Fruit fly (Drosophila melanogaster) whole organism, embryonic: ENCODE measurements around the gene CG6839.

ENCODE experiments used
- Ada2b ChIP-seq: fragments of 200-800 bp; sonication (Bioruptor generic); IDR thresholded peaks from 2 replicates; pipeline ENCODE4 v1.3.6; 2022; ENCODE audit warnings: missing biosample characterization, missing genetic modification characterization
- Atf6 ChIP-seq: fragments of 200-800 bp; sonication (Bioruptor generic); IDR thresholded peaks from 2 replicates; pipeline ENCODE4 v1.3.6; 2022; ENCODE audit warnings: missing biosample characterization, missing genetic modification characterization
- Bdp1 ChIP-seq: fragments of 200-800 bp; sonication (Bioruptor generic); optimal IDR thresholded peaks from 3 replicates; lab custom pipeline; 2016; ENCODE audit warnings: missing biosample characterization, missing genetic modification characterization
- CG10147 ChIP-seq: fragments of 200-800 bp; sonication (Bioruptor generic); optimal IDR thresholded peaks from 2 replicates; lab custom pipeline; 2019; ENCODE audit warnings: missing biosample characterization, mild to moderate bottlenecking, missing genetic modification characterization, moderate library complexity
- CG1024 ChIP-seq: fragments of 200-800 bp; sonication (Bioruptor generic); IDR thresholded peaks from 2 replicates; pipeline ENCODE4 v1.3.6; 2022; ENCODE audit warnings: missing biosample characterization, missing genetic modification characterization
- CG10543 ChIP-seq: fragments of 200-800 bp; sonication (Bioruptor generic); optimal IDR thresholded peaks from 3 replicates; lab custom pipeline; 2017; ENCODE audit warnings: missing biosample characterization, mild to moderate bottlenecking, missing genetic modification characterization, moderate library complexity
- CG10654 ChIP-seq: fragments of 200-800 bp; sonication (Bioruptor generic); optimal IDR thresholded peaks from 2 replicates; lab custom pipeline; 2016; ENCODE audit warnings: missing biosample characterization, missing genetic modification characterization
- CG12744 ChIP-seq: fragments of 200-800 bp; sonication (Bioruptor generic); optimal IDR thresholded peaks from 2 replicates; lab custom pipeline; 2016; ENCODE audit warnings: missing biosample characterization, missing genetic modification characterization
- CG16815 ChIP-seq: fragments of 200-800 bp; sonication (Bioruptor generic); optimal IDR thresholded peaks from 3 replicates; lab custom pipeline; 2017; ENCODE audit warnings: missing biosample characterization, mild to moderate bottlenecking, missing genetic modification characterization
- CG2678 ChIP-seq: fragments of 200-800 bp; sonication (Bioruptor generic); optimal IDR thresholded peaks from 3 replicates; lab custom pipeline; 2019; ENCODE audit warnings: missing biosample characterization, mild to moderate bottlenecking, missing genetic modification characterization, moderate library complexity
- CG3281 ChIP-seq: fragments of 200-800 bp; sonication (Bioruptor generic); optimal IDR thresholded peaks from 3 replicates; lab custom pipeline; 2017; ENCODE audit warnings: missing biosample characterization, mild to moderate bottlenecking, missing genetic modification characterization
- CG4360 ChIP-seq: fragments of 200-800 bp; sonication (Bioruptor generic); IDR thresholded peaks from 2 replicates; pipeline ENCODE4 v1.3.6; 2022; ENCODE audit warnings: missing biosample characterization, missing genetic modification characterization
- CG4424 ChIP-seq: fragments of 200-800 bp; sonication (Bioruptor generic); optimal IDR thresholded peaks from 3 replicates; lab custom pipeline; 2016; ENCODE audit warnings: missing biosample characterization, missing genetic modification characterization
- CG4854 ChIP-seq: fragments of 200-800 bp; sonication (Bioruptor generic); optimal IDR thresholded peaks from 2 replicates; lab custom pipeline; 2016; ENCODE audit warnings: missing biosample characterization, missing genetic modification characterization, inconsistent platforms
- CG6272 ChIP-seq: fragments of 200-800 bp; sonication (Bioruptor generic); IDR thresholded peaks from 2 replicates; pipeline ENCODE4 v1.3.6; 2022; ENCODE audit warnings: missing biosample characterization, missing genetic modification characterization
- CG7372 ChIP-seq: fragments of 200-800 bp; sonication (Bioruptor generic); IDR thresholded peaks from 2 replicates; pipeline ENCODE4 v1.3.6; 2022; ENCODE audit warnings: missing biosample characterization, missing genetic modification characterization
- CG7963 ChIP-seq: fragments of 200-800 bp; sonication (Bioruptor generic); IDR thresholded peaks from 3 replicates; pipeline ENCODE4 v1.3.6; 2022; ENCODE audit warnings: missing biosample characterization, missing genetic modification characterization; ENCODE audit not compliant: partially characterized antibody
- CG8388 ChIP-seq: fragments of 200-800 bp; sonication (Bioruptor generic); optimal IDR thresholded peaks from 2 replicates; lab custom pipeline; 2019; ENCODE audit warnings: missing biosample characterization, mild to moderate bottlenecking, missing genetic modification characterization, moderate library complexity
- CHES-1-like ChIP-seq: fragments of 200-800 bp; sonication (Bioruptor generic); optimal IDR thresholded peaks from 2 replicates; lab custom pipeline; 2016; ENCODE audit warnings: missing biosample characterization, missing genetic modification characterization
- Camta ChIP-seq: fragments of 200-800 bp; sonication (Bioruptor generic); optimal IDR thresholded peaks from 2 replicates; lab custom pipeline; 2016; ENCODE audit warnings: missing biosample characterization, missing genetic modification characterization
- CkIIα-i1 ChIP-seq: fragments of 200-800 bp; sonication (Bioruptor generic); IDR thresholded peaks from 2 replicates; pipeline ENCODE4 v1.3.6; 2022; ENCODE audit warnings: missing biosample characterization, missing genetic modification characterization
- CrebB ChIP-seq: fragments of 200-800 bp; sonication (Bioruptor generic); optimal IDR thresholded peaks from 3 replicates; lab custom pipeline; 2018; ENCODE audit warnings: missing biosample characterization, mild to moderate bottlenecking, missing genetic modification characterization
- Fer2 ChIP-seq: fragments of 200-800 bp; sonication (Bioruptor generic); optimal IDR thresholded peaks from 2 replicates; lab custom pipeline; 2018; ENCODE audit warnings: missing biosample characterization, mild to moderate bottlenecking, missing genetic modification characterization, moderate library complexity
- H2.0 ChIP-seq: fragments of 200-800 bp; sonication (Bioruptor generic); IDR thresholded peaks from 2 replicates; pipeline ENCODE4 v1.3.6; 2022; ENCODE audit warnings: missing biosample characterization, missing genetic modification characterization
- Hr39 ChIP-seq: fragments of >200 bp; optimal IDR thresholded peaks from 2 replicates; lab custom pipeline; 2017
- Jarid2 ChIP-seq: fragments of 200-800 bp; sonication (Bioruptor generic); optimal IDR thresholded peaks from 3 replicates; lab custom pipeline; 2017; ENCODE audit warnings: mild to moderate bottlenecking, missing biosample characterization, missing genetic modification reagents, missing genetic modification characterization
- Opbp ChIP-seq: fragments of 200-800 bp; sonication (Bioruptor generic); IDR thresholded peaks from 3 replicates; pipeline ENCODE4 v1.3.6; 2022; ENCODE audit warnings: missing biosample characterization, missing genetic modification characterization; ENCODE audit not compliant: partially characterized antibody
- Ptx1 ChIP-seq: fragments of 200-800 bp; sonication (Bioruptor generic); IDR thresholded peaks from 2 replicates; pipeline ENCODE4 v1.3.6; 2022; ENCODE audit warnings: missing biosample characterization, missing genetic modification characterization
- Sin3A ChIP-seq: fragments of >200 bp; optimal IDR thresholded peaks from 2 replicates; lab custom pipeline; 2018
- Ssrp ChIP-seq: fragments of 200-800 bp; sonication (Bioruptor generic); optimal IDR thresholded peaks from 2 replicates; lab custom pipeline; 2018; ENCODE audit warnings: missing biosample characterization, mild to moderate bottlenecking, missing genetic modification characterization, moderate library complexity
- Tbp ChIP-seq: fragments of >200 bp; optimal IDR thresholded peaks from 2 replicates; lab custom pipeline; 2018; ENCODE audit warnings: missing biosample characterization, missing genetic modification characterization
- Xbp1 ChIP-seq: fragments of 200-800 bp; sonication (Bioruptor generic); optimal IDR thresholded peaks from 3 replicates; lab custom pipeline; 2016; ENCODE audit warnings: missing biosample characterization, mild to moderate bottlenecking, missing genetic modification characterization
- al ChIP-seq: fragments of 200-800 bp; sonication (Bioruptor generic); IDR thresholded peaks from 2 replicates; pipeline ENCODE4 v1.3.6; 2022; ENCODE audit warnings: missing biosample characterization, missing genetic modification characterization
- ap ChIP-seq: fragments of 200-800 bp; sonication (Bioruptor generic); IDR thresholded peaks from 2 replicates; pipeline ENCODE4 v1.3.6; 2022; ENCODE audit warnings: missing biosample characterization, missing genetic modification characterization
- bab2 ChIP-seq: fragments of 200-800 bp; sonication (Bioruptor generic); optimal IDR thresholded peaks from 2 replicates; lab custom pipeline; 2016; ENCODE audit warnings: missing biosample characterization, missing genetic modification characterization
- corto ChIP-seq: fragments of 200-800 bp; sonication (Bioruptor generic); optimal IDR thresholded peaks from 2 replicates; lab custom pipeline; 2016; ENCODE audit warnings: missing biosample characterization, mild to moderate bottlenecking, missing genetic modification characterization, moderate library complexity
- dati ChIP-seq: fragments of 200-800 bp; sonication (Bioruptor generic); IDR thresholded peaks from 2 replicates; pipeline ENCODE4 v1.3.6; 2022; ENCODE audit warnings: missing biosample characterization, missing genetic modification characterization
- dmrt11E ChIP-seq: fragments of 200-800 bp; sonication (Bioruptor generic); optimal IDR thresholded peaks from 3 replicates; lab custom pipeline; 2018; ENCODE audit warnings: missing biosample characterization, mild to moderate bottlenecking, missing genetic modification characterization, moderate library complexity
- fru ChIP-seq: fragments of >200 bp; optimal IDR thresholded peaks from 2 replicates; lab custom pipeline; 2017
- gem ChIP-seq: fragments of 200-800 bp; sonication (Bioruptor generic); optimal IDR thresholded peaks from 2 replicates; lab custom pipeline; 2019; ENCODE audit warnings: missing biosample characterization, mild to moderate bottlenecking, missing genetic modification characterization, moderate library complexity
- kay ChIP-seq: fragments of 200-800 bp; sonication (Bioruptor generic); optimal IDR thresholded peaks from 2 replicates; lab custom pipeline; 2016; ENCODE audit warnings: missing biosample characterization, missing genetic modification characterization
- klu ChIP-seq: fragments of 200-800 bp; sonication (Bioruptor generic); IDR thresholded peaks from 2 replicates; pipeline ENCODE4 v1.3.6; 2022; ENCODE audit warnings: missing biosample characterization, missing genetic modification characterization
- org-1 ChIP-seq: fragments of 200-800 bp; sonication (Bioruptor generic); optimal IDR thresholded peaks from 2 replicates; lab custom pipeline; 2017; ENCODE audit warnings: missing biosample characterization, missing genetic modification characterization
- sqz ChIP-seq: fragments of 200-800 bp; sonication (Bioruptor generic); optimal IDR thresholded peaks from 3 replicates; lab custom pipeline; 2018; ENCODE audit warnings: missing biosample characterization, mild to moderate bottlenecking, missing genetic modification characterization
- tap ChIP-seq: fragments of 200-800 bp; optimal IDR thresholded peaks from 3 replicates; lab custom pipeline; 2019; ENCODE audit warnings: missing biosample characterization, mild to moderate bottlenecking, missing genetic modification characterization, moderate library complexity
- tna ChIP-seq: fragments of 200-800 bp; sonication (Bioruptor generic); IDR thresholded peaks from 2 replicates; pipeline ENCODE4 v1.3.6; 2022; ENCODE audit warnings: missing biosample characterization, missing genetic modification characterization; ENCODE audit not compliant: partially characterized antibody
- tx ChIP-seq: fragments of 200-800 bp; sonication (Bioruptor generic); optimal IDR thresholded peaks from 2 replicates; lab custom pipeline; 2016; ENCODE audit warnings: missing biosample characterization, missing genetic modification characterization
- unc-4 ChIP-seq: fragments of 200-800 bp; sonication (Bioruptor generic); IDR thresholded peaks from 2 replicates; pipeline ENCODE4 v1.3.6; 2022; ENCODE audit warnings: missing biosample characterization, missing genetic modification characterization; ENCODE audit not compliant: partially characterized antibody
- vnd ChIP-seq: fragments of 200-800 bp; sonication (Bioruptor generic); IDR thresholded peaks from 3 replicates; pipeline ENCODE4 v1.3.6; 2022; ENCODE audit warnings: missing biosample characterization, missing genetic modification characterization; ENCODE audit not compliant: partially characterized antibody
- zfh1 ChIP-seq: fragments of 200-800 bp; sonication (Bioruptor generic); IDR thresholded peaks from 3 replicates; pipeline ENCODE4 v1.3.6; 2022; ENCODE audit warnings: missing biosample characterization, missing genetic modification characterization

CG6839 gene

DNA sequence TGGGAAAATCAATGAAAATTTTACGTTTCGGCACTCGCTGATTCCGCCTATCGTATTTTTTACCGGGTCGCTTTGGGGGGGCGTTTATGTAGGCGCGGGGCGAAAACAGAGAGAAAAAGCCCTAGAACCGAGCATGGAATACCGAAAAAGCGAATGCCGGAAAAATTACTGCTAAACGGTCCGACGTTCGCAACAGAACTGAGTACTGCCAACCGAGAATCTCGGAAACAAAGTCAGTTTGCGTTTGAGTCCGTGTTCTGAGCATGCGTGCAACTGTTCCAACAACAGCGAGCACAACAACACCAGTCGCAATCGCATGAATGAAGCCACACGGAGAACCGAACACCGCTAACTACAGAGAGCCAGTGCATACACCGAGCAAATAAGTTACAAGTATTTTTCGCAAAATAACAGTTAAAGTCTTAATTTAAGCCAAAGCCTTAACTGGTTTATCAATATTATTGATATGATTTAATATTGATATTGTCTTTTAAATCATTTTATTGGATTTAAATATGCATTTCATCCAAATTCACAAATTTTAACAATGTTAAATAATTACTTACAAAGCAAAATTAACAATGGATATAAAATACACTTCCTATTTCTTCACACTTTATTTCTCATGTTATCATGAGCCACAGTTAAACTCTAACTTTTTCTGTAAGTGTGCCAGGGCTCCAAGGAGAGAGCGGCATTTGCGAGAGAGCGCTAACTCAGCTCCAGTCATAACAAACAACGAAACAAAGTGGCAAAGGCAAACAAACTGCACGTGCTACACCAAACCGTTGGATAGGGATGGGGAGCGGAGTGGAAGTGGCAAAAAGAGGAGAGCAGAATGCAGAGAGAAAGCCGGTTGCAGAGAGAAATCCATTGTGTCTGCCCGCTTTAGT is 26.9 kb upstream of the CG6839 start, which contains the start of gene CG3961 (continued):
- no peak for TF ChIP-seq vnd
- TF ChIP-seq bab2 (GFP tag; lab: Kevin White, UChicago): peak; percentile 93
- peak; percentile 97 for TF ChIP-seq sqz (GFP tag; lab: Kevin White, UChicago)
- peak; percentile 98 for TF ChIP-seq dmrt11E (tag; lab: Kevin White, UChicago)
- peak; percentile 85 for TF ChIP-seq Fer2
- TF ChIP-seq ap (GFP tag; lab: Robert Waterston, UW): peak; percentile 83
- no peak for TF ChIP-seq fru (lab: Kevin White, UChicago)
- no peak for TF ChIP-seq unc-4
- TF ChIP-seq CG6272 (GFP tag; lab: Robert Waterston, UW): no peak; the same call in 1 of the 2 replicates
- peak; percentile 83 for TF ChIP-seq CHES-1-like (GFP tag; lab: Kevin White, UChicago)
- TF ChIP-seq CG10654 (GFP tag; lab: Kevin White, UChicago): peak; percentile 95
- TF ChIP-seq CG12744 (GFP tag; lab: Kevin White, UChicago): peak; percentile 80
- TF ChIP-seq gem (tag; lab: Kevin White, UChicago): peak; percentile 99
- peak; percentile 62 for TF ChIP-seq CG4360
- TF ChIP-seq CG16815: peak; percentile 97
- peak; percentile 87 for TF ChIP-seq corto (GFP tag; lab: Kevin White, UChicago)
- peak; percentile 59 for TF ChIP-seq tx (GFP tag; lab: Kevin White, UChicago)
- peak; percentile 95 for TF ChIP-seq CG3281 (GFP tag; lab: Kevin White, UChicago)
- TF ChIP-seq zfh1 (GFP tag; lab: Robert Waterston, UW): peak; percentile 85
- TF ChIP-seq H2.0 (GFP tag; lab: Robert Waterston, UW): peak; percentile 88
- peak; percentile 89 for TF ChIP-seq CG7372
- TF ChIP-seq tap (tag; lab: Kevin White, UChicago): peak; percentile 97
- TF ChIP-seq Ssrp (tag; lab: Kevin White, UChicago): peak; percentile 99
- no peak for TF ChIP-seq tna (GFP tag; lab: Robert Waterston, UW)
- peak; percentile 97 for TF ChIP-seq CG10147
- peak; percentile 98 for TF ChIP-seq Xbp1
- TF ChIP-seq Camta: peak; percentile 90
- TF ChIP-seq CG4854 (GFP tag; lab: Kevin White, UChicago): peak; percentile 84
- no peak for TF ChIP-seq Opbp (GFP tag; lab: Robert Waterston, UW)
- peak; percentile 98 for TF ChIP-seq CG8388 (GFP tag; lab: Kevin White, UChicago)
- TF ChIP-seq Jarid2 (GFP tag; lab: Kevin White, UChicago): peak; percentile 66
- peak; percentile 94 for TF ChIP-seq kay (GFP tag; lab: Kevin White, UChicago)
- peak; percentile 79 for TF ChIP-seq CG1024 (GFP tag; lab: Robert Waterston, UW)
- TF ChIP-seq Tbp (GFP tag; lab: Kevin White, UChicago): no peak
- peak; percentile 98 for TF ChIP-seq CG4424
- peak; percentile 99 for TF ChIP-seq org-1
- no peak for TF ChIP-seq CG7963
- peak; percentile 99 for TF ChIP-seq CG2678
- TF ChIP-seq Atf6 (GFP tag; lab: Robert Waterston, UW): peak; percentile 89
- TF ChIP-seq Ada2b: peak; percentile 80
- TF ChIP-seq CrebB (tag; lab: Kevin White, UChicago): peak; percentile 93
- TF ChIP-seq CkIIα-i1: no peak
- peak; percentile 96 for TF ChIP-seq Ptx1
- TF ChIP-seq al: peak; percentile 73
- TF ChIP-seq dati (GFP tag; lab: Robert Waterston, UW): peak; percentile 49
- TF ChIP-seq klu (GFP tag; lab: Robert Waterston, UW): peak; percentile 91
- peak; percentile 95 for TF ChIP-seq CG10543 (GFP tag; lab: Kevin White, UChicago)
- TF ChIP-seq Sin3A (lab: Kevin White, UChicago): no peak
- no peak for TF ChIP-seq Hr39 (lab: Kevin White, UChicago)
- peak; percentile 80 for TF ChIP-seq Bdp1 (GFP tag; lab: Kevin White, UChicago)
